Worm (Caenorhabditis elegans) whole organism, young adult: ENCODE measurements around the gene pgp-6.

Source experiments
- F33H1.4 ChIP-seq: fragments of 200-800 bp; sonication (Bioruptor generic); IDR thresholded peaks from 2 replicates; pipeline ENCODE4 v1.3.6; 2022; ENCODE audit warnings: missing genetic modification reagents, missing genetic modification characterization, missing compliant biosample characterization
- K11D2.4 ChIP-seq: fragments of 200-800 bp; sonication (Bioruptor generic); IDR thresholded peaks from 2 replicates; pipeline ENCODE4 v1.3.6; 2022; ENCODE audit warnings: missing genetic modification reagents, missing genetic modification characterization, missing compliant biosample characterization
- ccch-3 ChIP-seq: fragments of 200-800 bp; sonication (Bioruptor generic); optimal IDR thresholded peaks from 2 replicates; lab custom pipeline; 2018; ENCODE audit warnings: mild to moderate bottlenecking, missing genetic modification characterization, missing compliant biosample characterization
- ceh-91 ChIP-seq: fragments of 200-800 bp; sonication (Bioruptor generic); IDR thresholded peaks from 2 replicates; pipeline ENCODE4 v1.3.6; 2022; ENCODE audit warnings: missing genetic modification reagents, missing genetic modification characterization, missing compliant biosample characterization
- dpl-1 ChIP-seq: fragments of 150-350 bp; optimal IDR thresholded peaks from 2 replicates; lab custom pipeline; 2014; ENCODE audit warnings: missing biosample characterization, missing genetic modification reagents, missing genetic modification characterization
- egrh-3 ChIP-seq: fragments of 200-800 bp; sonication (Bioruptor generic); IDR thresholded peaks from 2 replicates; pipeline ENCODE4 v1.3.6; 2022; ENCODE audit warnings: missing genetic modification reagents, missing genetic modification characterization, missing compliant biosample characterization
- hrde-1 ChIP-seq: sonication (generic microtip); optimal IDR thresholded peaks from 2 replicates; lab custom pipeline; 2016; ENCODE audit warnings: missing genetic modification characterization, mild to moderate bottlenecking, missing compliant biosample characterization, moderate library complexity, missing genotype, missing genetic modification reagents, borderline replicate concordance
- sea-2 ChIP-seq: fragments of 200-800 bp; sonication (Bioruptor generic); IDR thresholded peaks from 2 replicates; pipeline ENCODE4 v1.3.6; 2022; ENCODE audit warnings: missing genetic modification characterization, missing compliant biosample characterization
- snpc-4 ChIP-seq, 5 experiments: fragments of 150-350 bp in 1 of 5; sonication (generic microtip) in 4 of 5; optimal IDR thresholded peaks; 2 replicates each; lab custom pipeline; 2014 to 2018; ENCODE audit warnings: missing genetic modification characterization in 5 of 5, missing biosample characterization in 3 of 5, antibody characterized with exemption in 2 of 5, mild to moderate bottlenecking in 2 of 5, missing compliant biosample characterization in 2 of 5, missing genotype in 2 of 5, moderate library complexity in 2 of 5, missing genetic modification reagents in 1 of 5

- TF ChIP-seq sea-2 (GFP tag; lab: Robert Waterston, UW) = no peak
- TF ChIP-seq K11D2.4 (GFP tag; lab: Robert Waterston, UW) = no peak
- no peak for TF ChIP-seq egrh-3 (GFP tag; lab: Robert Waterston, UW)
- no peak for TF ChIP-seq F33H1.4 (GFP tag; lab: Robert Waterston, UW)
- TF ChIP-seq ccch-3 (GFP tag; lab: Kevin White, UChicago) = no peak
- no peak for TF ChIP-seq ceh-91 (GFP tag; lab: Robert Waterston, UW)
- TF ChIP-seq snpc-4 (GFP tag; optimal IDR thresholded peaks at IDR 0.05; lab: Kevin White, UChicago) = no peak
- TF ChIP-seq snpc-4 (tag; optimal IDR thresholded peaks at IDR 0.05; lab: Kevin White, UChicago) = no peak
- TF ChIP-seq hrde-1 = no peak
- no peak for TF ChIP-seq dpl-1
Observed at ce11 chrX:10919613-10920012, 42.4 kb upstream of the pgp-6 start, which contains the start of gene nstp-9.
